Fruit fly (Drosophila melanogaster) Kc167 (cell line): Measurements from ENCODE around the gene Cul2.

ENCODE experiments used
- Myc ChIP-seq: fragments of >200 bp; optimal IDR thresholded peaks from 2 replicates; lab custom pipeline; 2017; ENCODE audit warnings: missing external identifiers
- h ChIP-seq: fragments of >200 bp; optimal IDR thresholded peaks from 3 replicates; lab custom pipeline; 2018; ENCODE audit warnings: missing external identifiers
- insv ChIP-seq: fragments of >200 bp; optimal IDR thresholded peaks from 3 replicates; lab custom pipeline; 2018; ENCODE audit warnings: missing external identifiers
- psq ChIP-seq: fragments of >200 bp; optimal IDR thresholded peaks from 2 replicates; lab custom pipeline; 2017; ENCODE audit warnings: missing external identifiers
- ttk ChIP-seq: sonication (Bioruptor generic); optimal IDR thresholded peaks from 2 replicates; lab custom pipeline; 2017; ENCODE audit warnings: missing external identifiers

DNA sequence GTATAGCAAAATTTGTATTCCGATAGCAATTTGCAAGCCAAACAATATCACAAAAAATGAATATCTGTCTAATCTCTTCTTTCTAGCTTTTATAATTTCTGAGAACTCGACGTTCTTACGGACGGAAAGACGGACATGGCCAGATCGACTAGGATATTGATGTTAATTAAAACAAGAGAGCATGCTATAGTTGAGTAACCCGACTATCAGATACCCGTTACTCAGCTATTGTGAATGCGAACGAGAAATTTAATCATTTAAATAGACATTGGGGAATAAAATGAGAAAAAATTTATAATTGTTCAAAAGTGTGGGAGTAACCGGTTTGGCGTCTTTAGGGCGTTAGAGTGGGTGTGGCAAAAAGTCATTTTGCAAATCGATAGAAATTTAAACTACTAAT is 38.0 kb upstream of the Cul2 start:
- no peak for TF ChIP-seq insv (lab: Kevin White, UChicago)
- no peak for TF ChIP-seq h (lab: Kevin White, UChicago)
- no peak for TF ChIP-seq Myc
- no peak for TF ChIP-seq psq (lab: Kevin White, UChicago)
- TF ChIP-seq ttk (lab: Kevin White, UChicago) = no peak
